Worm (Caenorhabditis elegans) whole organism, late embryonic: ENCODE measurements around the gene ZK616.2.

Experiments
- C08G9.2 ChIP-seq: sonication (generic microtip); optimal IDR thresholded peaks from 2 replicates; lab custom pipeline; 2016; ENCODE audit warnings: mild to moderate bottlenecking, missing genetic modification characterization, moderate library complexity, missing compliant biosample characterization
- C38D4.7 ChIP-seq: fragments of 200-800 bp; sonication (Bioruptor generic); optimal IDR thresholded peaks from 2 replicates; lab custom pipeline; 2018; ENCODE audit warnings: mild to moderate bottlenecking, missing genetic modification characterization, moderate library complexity, missing compliant biosample characterization
- F13H6.1 ChIP-seq: sonication (generic microtip); optimal IDR thresholded peaks from 2 replicates; lab custom pipeline; 2016; ENCODE audit warnings: missing genetic modification characterization, missing compliant biosample characterization
- K02D7.2 ChIP-seq: sonication (generic microtip); optimal IDR thresholded peaks from 2 replicates; lab custom pipeline; 2017; ENCODE audit warnings: mild to moderate bottlenecking, missing genetic modification characterization, missing compliant biosample characterization
- K09A11.1 ChIP-seq: sonication (generic microtip); optimal IDR thresholded peaks from 2 replicates; lab custom pipeline; 2017; ENCODE audit warnings: antibody characterized with exemption, mild to moderate bottlenecking, missing genetic modification characterization, missing compliant biosample characterization; ENCODE audit not compliant: insufficient read depth
- T23F11.4 ChIP-seq: fragments of 200-800 bp; sonication (Bioruptor generic); optimal IDR thresholded peaks from 2 replicates; lab custom pipeline; 2018; ENCODE audit warnings: mild to moderate bottlenecking, missing genetic modification characterization, missing compliant biosample characterization
- Y22D7AL.16 ChIP-seq: sonication (generic microtip); optimal IDR thresholded peaks from 2 replicates; lab custom pipeline; 2016; ENCODE audit warnings: missing genetic modification characterization, missing compliant biosample characterization
- ahr-1 ChIP-seq: sonication (generic microtip); optimal IDR thresholded peaks from 2 replicates; lab custom pipeline; 2016; ENCODE audit warnings: missing genetic modification characterization, missing compliant biosample characterization
- ama-1 ChIP-seq: fragments of 150-350 bp; optimal IDR thresholded peaks from 2 replicates; lab custom pipeline; 2014
- ceh-14 ChIP-seq: sonication (generic microtip); optimal IDR thresholded peaks from 2 replicates; lab custom pipeline; 2016; ENCODE audit warnings: missing genotype, missing genetic modification characterization, missing compliant biosample characterization
- ceh-19 ChIP-seq: fragments of 200-800 bp; sonication (Bioruptor generic); optimal IDR thresholded peaks from 2 replicates; lab custom pipeline; 2018; ENCODE audit warnings: mild to moderate bottlenecking, missing genetic modification characterization, missing compliant biosample characterization
- ceh-2 ChIP-seq: sonication (generic microtip); optimal IDR thresholded peaks from 2 replicates; lab custom pipeline; 2016; ENCODE audit warnings: missing genotype, missing genetic modification characterization, missing compliant biosample characterization
- ceh-22 ChIP-seq: sonication (generic microtip); optimal IDR thresholded peaks from 2 replicates; lab custom pipeline; 2017; ENCODE audit warnings: missing biosample characterization, missing genetic modification characterization
- ceh-24 ChIP-seq: sonication (generic microtip); optimal IDR thresholded peaks from 2 replicates; lab custom pipeline; 2016; ENCODE audit warnings: mild to moderate bottlenecking, missing genetic modification characterization, missing compliant biosample characterization
- ceh-30 ChIP-seq: fragments of 150-350 bp; optimal IDR thresholded peaks from 2 replicates; lab custom pipeline; 2014; ENCODE audit warnings: missing biosample characterization, missing genetic modification characterization
- ceh-31 ChIP-seq: sonication (generic microtip); optimal IDR thresholded peaks from 2 replicates; lab custom pipeline; 2016; ENCODE audit warnings: missing genetic modification characterization, missing compliant biosample characterization
- ceh-45 ChIP-seq: fragments of 200-800 bp; sonication (Bioruptor generic); IDR thresholded peaks from 2 replicates; pipeline ENCODE4 v1.3.6; 2022; ENCODE audit warnings: missing genetic modification reagents, missing genetic modification characterization, missing compliant biosample characterization
- ceh-48 ChIP-seq: sonication (generic microtip); optimal IDR thresholded peaks from 2 replicates; lab custom pipeline; 2016; ENCODE audit warnings: missing genetic modification characterization, inconsistent platforms, missing compliant biosample characterization
- ceh-6 ChIP-seq: fragments of 200-800 bp; sonication (Bioruptor generic); optimal IDR thresholded peaks from 2 replicates; lab custom pipeline; 2018; ENCODE audit warnings: mild to moderate bottlenecking, missing genetic modification characterization, missing compliant biosample characterization
- ceh-9 ChIP-seq: sonication (generic microtip); optimal IDR thresholded peaks from 2 replicates; lab custom pipeline; 2016; ENCODE audit warnings: mild to moderate bottlenecking, missing genetic modification characterization, inconsistent platforms, missing compliant biosample characterization
- che-1 ChIP-seq: sonication (generic microtip); optimal IDR thresholded peaks from 2 replicates; lab custom pipeline; 2016; ENCODE audit warnings: mild to moderate bottlenecking, missing genetic modification characterization, missing compliant biosample characterization
- dmd-4 ChIP-seq: sonication (generic microtip); optimal IDR thresholded peaks from 2 replicates; lab custom pipeline; 2016; ENCODE audit warnings: borderline replicate concordance, missing genetic modification characterization, missing compliant biosample characterization
- elt-2 ChIP-seq: sonication (generic microtip); optimal IDR thresholded peaks from 2 replicates; lab custom pipeline; 2016; ENCODE audit warnings: missing genetic modification reagents, missing genetic modification characterization, missing compliant biosample characterization
- ets-4 ChIP-seq: sonication (generic microtip); optimal IDR thresholded peaks from 2 replicates; lab custom pipeline; 2016; ENCODE audit warnings: missing genetic modification characterization, missing compliant biosample characterization
- eyg-1 ChIP-seq: sonication (generic microtip); optimal IDR thresholded peaks from 2 replicates; lab custom pipeline; 2016; ENCODE audit warnings: missing genotype, missing genetic modification characterization, missing compliant biosample characterization
- fax-1 ChIP-seq: sonication (generic microtip); optimal IDR thresholded peaks from 2 replicates; lab custom pipeline; 2016; ENCODE audit warnings: missing genotype, missing genetic modification characterization, missing compliant biosample characterization
- fkh-10 ChIP-seq: fragments of 150-350 bp; optimal IDR thresholded peaks from 2 replicates; lab custom pipeline; 2014; ENCODE audit warnings: missing biosample characterization, missing genetic modification reagents, missing genetic modification characterization
- fkh-6 ChIP-seq: sonication (generic microtip); optimal IDR thresholded peaks from 2 replicates; lab custom pipeline; 2016; ENCODE audit warnings: missing genetic modification characterization, missing compliant biosample characterization
- hlh-13 ChIP-seq: fragments of 200-800 bp; sonication (Bioruptor generic); optimal IDR thresholded peaks from 2 replicates; lab custom pipeline; 2018; ENCODE audit warnings: mild to moderate bottlenecking, missing genetic modification characterization, missing compliant biosample characterization
- lim-6 ChIP-seq: sonication (generic microtip); optimal IDR thresholded peaks from 2 replicates; lab custom pipeline; 2016; ENCODE audit warnings: missing genetic modification characterization, missing compliant biosample characterization
- mec-3 ChIP-seq: sonication (generic microtip); optimal IDR thresholded peaks from 2 replicates; lab custom pipeline; 2016; ENCODE audit warnings: borderline replicate concordance, missing genetic modification characterization, missing compliant biosample characterization
- nfya-1 ChIP-seq: sonication (generic microtip); optimal IDR thresholded peaks from 2 replicates; lab custom pipeline; 2017; ENCODE audit warnings: missing genetic modification characterization, mild to moderate bottlenecking, missing compliant biosample characterization, antibody characterized with exemption, moderate library complexity
- nhr-11 ChIP-seq: fragments of 150-350 bp; optimal IDR thresholded peaks from 2 replicates; lab custom pipeline; 2014; ENCODE audit warnings: missing biosample characterization, missing genetic modification characterization
- nhr-232 ChIP-seq: sonication (generic microtip); optimal IDR thresholded peaks from 2 replicates; lab custom pipeline; 2016; ENCODE audit warnings: missing genetic modification characterization, missing compliant biosample characterization
- npax-4 ChIP-seq: sonication (generic microtip); optimal IDR thresholded peaks from 2 replicates; lab custom pipeline; 2016; ENCODE audit warnings: missing genetic modification characterization, missing compliant biosample characterization
- odd-2 ChIP-seq: sonication (generic microtip); optimal IDR thresholded peaks from 2 replicates; lab custom pipeline; 2017; ENCODE audit warnings: antibody characterized with exemption, mild to moderate bottlenecking, missing genetic modification characterization, missing compliant biosample characterization
- pat-9 ChIP-seq: fragments of 200-800 bp; sonication (Bioruptor generic); optimal IDR thresholded peaks from 2 replicates; lab custom pipeline; 2018; ENCODE audit warnings: mild to moderate bottlenecking, missing genetic modification characterization, moderate library complexity, missing compliant biosample characterization
- pax-1 ChIP-seq: fragments of 150-350 bp; optimal IDR thresholded peaks from 2 replicates; lab custom pipeline; 2014; ENCODE audit warnings: missing biosample characterization, missing genetic modification characterization
- pha-2 ChIP-seq: sonication (generic microtip); optimal IDR thresholded peaks from 2 replicates; lab custom pipeline; 2017; ENCODE audit warnings: mild to moderate bottlenecking, missing genetic modification characterization, missing compliant biosample characterization
- pros-1 ChIP-seq: fragments of 150-350 bp; optimal IDR thresholded peaks from 2 replicates; lab custom pipeline; 2014; ENCODE audit warnings: missing biosample characterization, missing genetic modification reagents, missing genetic modification characterization
- rnt-1 ChIP-seq: sonication (generic microtip); optimal IDR thresholded peaks from 2 replicates; lab custom pipeline; 2016; ENCODE audit warnings: missing genetic modification characterization, missing compliant biosample characterization
- sox-4 ChIP-seq: sonication (generic microtip); optimal IDR thresholded peaks from 2 replicates; lab custom pipeline; 2017; ENCODE audit warnings: mild to moderate bottlenecking, missing genetic modification characterization, inconsistent platforms, missing compliant biosample characterization
- syd-9 ChIP-seq: sonication (generic microtip); optimal IDR thresholded peaks from 2 replicates; lab custom pipeline; 2016; ENCODE audit warnings: mild to moderate bottlenecking, missing genetic modification characterization, moderate library complexity, missing compliant biosample characterization
- tbx-2 ChIP-seq: sonication (generic microtip); optimal IDR thresholded peaks from 2 replicates; lab custom pipeline; 2016; ENCODE audit warnings: missing genetic modification characterization, missing compliant biosample characterization
- ttx-3 ChIP-seq: sonication (generic microtip); optimal IDR thresholded peaks from 2 replicates; lab custom pipeline; 2016; ENCODE audit warnings: missing genetic modification reagents, missing genetic modification characterization, missing compliant biosample characterization
- unc-55 ChIP-seq: sonication (generic microtip); optimal IDR thresholded peaks from 2 replicates; lab custom pipeline; 2017; ENCODE audit warnings: missing biosample characterization, missing genetic modification reagents, missing genetic modification characterization
- unc-86 ChIP-seq: sonication (generic microtip); optimal IDR thresholded peaks from 2 replicates; lab custom pipeline; 2016; ENCODE audit warnings: missing genetic modification characterization, missing compliant biosample characterization
- zip-5 ChIP-seq: sonication (generic microtip); optimal IDR thresholded peaks from 2 replicates; lab custom pipeline; 2016; ENCODE audit warnings: missing genetic modification characterization, missing compliant biosample characterization
- ztf-16 ChIP-seq: sonication (generic microtip); optimal IDR thresholded peaks from 2 replicates; lab custom pipeline; 2017; ENCODE audit warnings: missing genetic modification characterization, missing compliant biosample characterization

ZK616.2 gene

ce11 chrIV:5354564-5354963 is 43.1 kb upstream of the ZK616.2 start (continued):
- TF ChIP-seq pha-2 (tag; lab: Kevin White, UChicago): no peak
- TF ChIP-seq ceh-6 (GFP tag; lab: Kevin White, UChicago): no peak

ce11 chrIV:5360533-5360932 is 37.1 kb upstream of the ZK616.2 start, which contains the start of gene F41H10.5:
Gene F41H10.5 (plus strand): TSS chrIV:5360907.
- no peak for TF ChIP-seq ceh-48 (tag; lab: Kevin White, UChicago)
- TF ChIP-seq nfya-1 (tag; lab: Kevin White, UChicago): peak; percentile 75

ce11 chrIV:5364135-5364609 is 33.5 kb upstream of the ZK616.2 start, which contains the start of the genes hda-6 and F41H10.4:
Gene hda-6 (minus strand): TSS chrIV:5364306.
Gene F41H10.4 (plus strand): TSS chrIV:5364559.
- TF ChIP-seq C08G9.2 (tag; lab: Kevin White, UChicago) (peak; percentile 88), ceh-14 (no peak), dmd-4 (tag; lab: Kevin White, UChicago) (no peak), odd-2 (tag; lab: Kevin White, UChicago) (no peak), npax-4 (tag; lab: Kevin White, UChicago) (no peak), ets-4 (tag; lab: Kevin White, UChicago) (peak; percentile 51), tbx-2 (tag; lab: Kevin White, UChicago) (peak; percentile 73), pax-1 (tag; lab: Kevin White, UChicago) (peak; percentile 65), ceh-22 (tag; lab: Kevin White, UChicago) (no peak), ceh-9 (tag; lab: Kevin White, UChicago) (no peak), pros-1 (tag; lab: Kevin White, UChicago) (no peak), zip-5 (peak; percentile 23), Y22D7AL.16 (no peak), K02D7.2 (tag; lab: Kevin White, UChicago) (no peak), hlh-13 (GFP tag; lab: Kevin White, UChicago) (no peak), unc-55 (GFP tag; lab: Kevin White, UChicago) (no peak), ceh-24 (tag; lab: Kevin White, UChicago) (no peak), nhr-11 (tag; lab: Kevin White, UChicago) (no peak), ama-1 (lab: Kevin White, UChicago) (no peak), ztf-16 (tag; lab: Kevin White, UChicago) (no peak), fkh-6 (tag; lab: Kevin White, UChicago) (no peak), ceh-2 (tag; lab: Kevin White, UChicago) (peak; percentile 69), elt-2 (peak; percentile 37), K09A11.1 (tag; lab: Kevin White, UChicago) (no peak), nhr-232 (tag; lab: Kevin White, UChicago) (no peak), ceh-19 (GFP tag; lab: Kevin White, UChicago) (no peak), che-1 (tag; lab: Kevin White, UChicago) (no peak), eyg-1 (tag; lab: Kevin White, UChicago) (no peak), fkh-10 (no peak), ceh-31 (tag; lab: Kevin White, UChicago) (peak; percentile 90), ceh-45 (GFP tag; lab: Robert Waterston, UW) (no peak), fax-1 (no peak), sox-4 (tag; lab: Kevin White, UChicago) (no peak), unc-86 (tag; lab: Kevin White, UChicago) (no peak), ceh-30 (no peak), F13H6.1 (tag; lab: Kevin White, UChicago) (no peak), T23F11.4 (GFP tag; lab: Kevin White, UChicago) (no peak), C38D4.7 (GFP tag; lab: Kevin White, UChicago) (no peak), pat-9 (tag; lab: Kevin White, UChicago) (no peak), rnt-1 (peak; percentile 49), ceh-6 (GFP tag; lab: Kevin White, UChicago) (no peak), mec-3 (tag; lab: Kevin White, UChicago) (no peak), ceh-48 (tag; lab: Kevin White, UChicago) (no peak), lim-6 (tag; lab: Kevin White, UChicago) (no peak), ttx-3 (tag; lab: Kevin White, UChicago) (no peak), pha-2 (tag; lab: Kevin White, UChicago) (no peak), ahr-1 (tag; lab: Kevin White, UChicago) (no peak), nfya-1 (tag; lab: Kevin White, UChicago) (peak; percentile 33), syd-9 (no peak)
